Worm (Caenorhabditis elegans) whole organism, L1 larva: ENCODE measurements around the gene H12I19.115.

Experiments
- C34B4.2 ChIP-seq: sonication (generic microtip); optimal IDR thresholded peaks from 2 replicates; lab custom pipeline; 2017; ENCODE audit warnings: mild to moderate bottlenecking, missing genetic modification characterization, missing compliant biosample characterization
- Y116A8C.19 ChIP-seq: sonication (generic microtip); optimal IDR thresholded peaks from 2 replicates; lab custom pipeline; 2016; ENCODE audit warnings: missing compliant biosample characterization, missing genetic modification characterization, borderline replicate concordance
- fos-1 ChIP-seq: fragments of 150-350 bp; optimal IDR thresholded peaks from 2 replicates; lab custom pipeline; 2014; ENCODE audit warnings: missing biosample characterization, missing genetic modification characterization
- hlh-4 ChIP-seq: sonication (generic microtip); optimal IDR thresholded peaks from 2 replicates; lab custom pipeline; 2016; ENCODE audit warnings: mild to moderate bottlenecking, missing genetic modification characterization, missing compliant biosample characterization
- jun-1 ChIP-seq: fragments of 150-350 bp; optimal IDR thresholded peaks from 2 replicates; lab custom pipeline; 2014; ENCODE audit warnings: missing biosample characterization, missing genetic modification reagents, missing genetic modification characterization
- skn-1 ChIP-seq: fragments of 150-350 bp; optimal IDR thresholded peaks from 2 replicates; lab custom pipeline; 2014; ENCODE audit warnings: missing biosample characterization, missing genetic modification characterization
- unc-86 ChIP-seq: sonication (generic microtip); optimal IDR thresholded peaks from 2 replicates; lab custom pipeline; 2016; ENCODE audit warnings: missing genetic modification characterization, missing compliant biosample characterization
- zag-1 ChIP-seq: fragments of 150-350 bp; optimal IDR thresholded peaks from 2 replicates; lab custom pipeline; 2014; ENCODE audit warnings: missing biosample characterization, missing genetic modification characterization
- ztf-11 ChIP-seq, 2 experiments: sonication (generic microtip); optimal IDR thresholded peaks; 2 replicates each; lab custom pipeline; 2016 to 2017; ENCODE audit warnings: missing genetic modification characterization in 2 of 2, missing biosample characterization in 1 of 2, missing compliant biosample characterization in 1 of 2
- ztf-4 ChIP-seq: fragments of 150-350 bp; optimal IDR thresholded peaks from 2 replicates; lab custom pipeline; 2014; ENCODE audit warnings: missing biosample characterization, missing genetic modification characterization

DNA sequence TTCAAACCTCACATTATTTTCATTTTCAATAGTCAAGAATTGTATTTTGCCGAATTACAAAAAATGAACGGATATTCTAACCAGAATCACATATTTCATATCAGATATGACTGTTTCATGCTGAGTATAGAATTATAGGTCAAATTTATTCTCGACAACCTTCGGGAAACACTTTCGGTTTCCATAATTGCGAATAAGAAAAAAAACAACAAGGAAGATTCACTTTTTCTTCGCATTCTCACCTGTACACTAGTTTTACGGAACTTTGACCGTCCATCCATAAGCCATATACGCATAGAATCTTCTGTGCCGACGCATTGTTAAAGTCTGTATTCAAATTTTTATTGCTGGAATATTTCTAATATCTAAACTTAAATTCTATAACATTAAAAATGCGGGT lies 17.9 kb upstream of the H12I19.115 start, which contains the start of gene oac-37:
- TF ChIP-seq Y116A8C.19 (tag; lab: Kevin White, UChicago) = no peak
- no peak for TF ChIP-seq hlh-4 (tag; lab: Kevin White, UChicago)
- TF ChIP-seq ztf-4 = no peak
- TF ChIP-seq skn-1 (tag; lab: Kevin White, UChicago) = no peak
- no peak for TF ChIP-seq ztf-11 (tag; optimal IDR thresholded peaks at IDR 0.05; lab: Kevin White, UChicago)
- no peak for TF ChIP-seq fos-1 (tag; lab: Kevin White, UChicago)
- no peak for TF ChIP-seq jun-1 (tag; lab: Kevin White, UChicago)
- TF ChIP-seq unc-86 = no peak
- no peak for TF ChIP-seq zag-1
- no peak for TF ChIP-seq C34B4.2 (tag; lab: Kevin White, UChicago)
